Fruit fly (Drosophila melanogaster) whole organism, prepupa: Measurements from ENCODE around the gene Ac78C.

Source experiments
- CG4318 ChIP-seq: fragments of 200-800 bp; sonication (Bioruptor generic); optimal IDR thresholded peaks from 3 replicates; lab custom pipeline; 2017; ENCODE audit warnings: missing biosample characterization, mild to moderate bottlenecking, missing genetic modification characterization
- Eip93F ChIP-seq: fragments of 200-800 bp; sonication (Bioruptor generic); optimal IDR thresholded peaks from 2 replicates; lab custom pipeline; 2016; ENCODE audit warnings: missing biosample characterization, mild to moderate bottlenecking, missing genetic modification characterization
- Ets21C ChIP-seq: fragments of 200-800 bp; sonication (Bioruptor generic); optimal IDR thresholded peaks from 3 replicates; lab custom pipeline; 2016; ENCODE audit warnings: missing biosample characterization, missing genetic modification characterization
- Hr39 ChIP-seq: fragments of 200-800 bp; sonication (Bioruptor generic); optimal IDR thresholded peaks from 2 replicates; lab custom pipeline; 2016; ENCODE audit warnings: missing biosample characterization, missing genetic modification characterization
- OdsH ChIP-seq: fragments of 200-800 bp; sonication (Bioruptor generic); optimal IDR thresholded peaks from 3 replicates; lab custom pipeline; 2016; ENCODE audit warnings: missing biosample characterization, missing genetic modification characterization

DNA sequence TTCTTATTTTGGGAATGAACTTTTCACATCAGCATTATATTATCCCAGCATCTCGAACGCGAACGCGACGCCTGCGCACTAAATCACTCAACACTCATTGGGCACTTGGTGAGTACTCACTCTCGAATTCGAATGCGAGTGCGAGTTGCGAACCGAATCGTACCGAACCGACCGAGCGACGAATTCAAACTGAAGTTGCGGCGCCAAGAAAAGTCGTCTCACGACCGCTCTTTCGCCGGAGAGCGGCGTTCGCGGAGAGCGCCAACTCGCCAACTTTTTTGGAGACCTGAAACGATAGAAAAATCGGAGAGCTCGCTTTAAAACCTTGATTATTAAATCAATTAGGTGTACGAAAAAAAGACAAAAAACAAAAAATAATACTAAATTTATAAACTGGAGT, 71.8 kb downstream of the Ac78C start:
- no peak for TF ChIP-seq OdsH (GFP tag; lab: Kevin White, UChicago)
- TF ChIP-seq Ets21C (GFP tag; lab: Kevin White, UChicago), result no peak
- no peak for TF ChIP-seq Hr39
- TF ChIP-seq Eip93F (GFP tag; lab: Kevin White, UChicago), result no peak
- TF ChIP-seq CG4318 (GFP tag; lab: Kevin White, UChicago), result no peak
